Worm (Caenorhabditis elegans): Measurements from ENCODE around the gene ZC504.1.

Gene ZC504.1

ce11 chrX:10444705-10445104 lies 37.8 kb downstream of the ZC504.1 start, which contains the start of gene C39B10.4:
C39B10.4 (plus strand) TSS chrX:10445005.
- no peak for TF ChIP-seq zim-3 (tag; optimal IDR thresholded peaks at IDR 0.05)
- no peak for TF ChIP-seq madf-8 (GFP tag; conservative IDR thresholded peaks at IDR 0.05)
- no peak for TF ChIP-seq nfya-2 (GFP tag; IDR thresholded peaks at IDR 0.05)
- no peak for TF ChIP-seq madf-10 (tag; optimal IDR thresholded peaks at IDR 0.05)
- TF ChIP-seq F10E7.11 (tag; optimal IDR thresholded peaks at IDR 0.05) = no peak
- no peak for TF ChIP-seq die-1 (tag; optimal IDR thresholded peaks at IDR 0.05)
- TF ChIP-seq nhr-120 (GFP tag; IDR thresholded peaks at IDR 0.05) = no peak
- no peak for TF ChIP-seq ceh-79 (tag; optimal IDR thresholded peaks at IDR 0.05)
- no peak for TF ChIP-seq lsl-1 (GFP tag; optimal IDR thresholded peaks at IDR 0.05)
- TF ChIP-seq ceh-100 (GFP tag; IDR thresholded peaks at IDR 0.05) = no peak
- no peak for TF ChIP-seq B0019.2 (GFP tag; conservative IDR thresholded peaks at IDR 0.05)
- no peak for TF ChIP-seq ztf-25 (GFP tag; IDR thresholded peaks at IDR 0.05)
- no peak for TF ChIP-seq aptf-3 (GFP tag; IDR thresholded peaks at IDR 0.05)

ce11 chrX:10446982-10447381 lies 40.0 kb downstream of the ZC504.1 start, which contains the start of gene C39B10.5:
C39B10.5 (plus strand) TSS chrX:10447343.
- no peak for TF ChIP-seq egrh-3 (GFP tag; IDR thresholded peaks at IDR 0.05)
- TF ChIP-seq unc-62 (GFP tag; optimal IDR thresholded peaks at IDR 0.05) = no peak
- TF ChIP-seq F39B2.1 (GFP tag; IDR thresholded peaks at IDR 0.05) = no peak
- TF ChIP-seq attf-3 (GFP tag; conservative IDR thresholded peaks at IDR 0.05) = no peak
- no peak for TF ChIP-seq ztf-26 (tag; optimal IDR thresholded peaks at IDR 0.05)
- no peak for TF ChIP-seq madf-10 (tag; optimal IDR thresholded peaks at IDR 0.05)
- no peak for TF ChIP-seq nfyb-1 (GFP tag; IDR thresholded peaks at IDR 0.05)
- TF ChIP-seq dpff-1 (tag; optimal IDR thresholded peaks at IDR 0.05) = no peak
- TF ChIP-seq egl-44 (GFP tag; IDR thresholded peaks at IDR 0.05) = no peak
- TF ChIP-seq F37B4.10 (GFP tag; IDR thresholded peaks at IDR 0.05) = no peak
- no peak for TF ChIP-seq gei-17 (GFP tag; optimal IDR thresholded peaks at IDR 0.05)
- no peak for TF ChIP-seq ztf-22 (GFP tag; optimal IDR thresholded peaks at IDR 0.05)
- TF ChIP-seq zfh-2 (GFP tag; conservative IDR thresholded peaks at IDR 0.05) = no peak
- no peak for TF ChIP-seq hrde-1 (tag; optimal IDR thresholded peaks at IDR 0.05; ENCODE audit: borderline replicate concordance)
- no peak for TF ChIP-seq sea-2 (GFP tag; IDR thresholded peaks at IDR 0.05)
- TF ChIP-seq rpc-1 (optimal IDR thresholded peaks at IDR 0.05) = no peak
- TF ChIP-seq rpc-1 (tag; optimal IDR thresholded peaks at IDR 0.05) = no peak
- TF ChIP-seq let-607 (tag; optimal IDR thresholded peaks at IDR 0.05) = no peak
- TF ChIP-seq aptf-2 (GFP tag; conservative IDR thresholded peaks at IDR 0.05) = no peak
- TF ChIP-seq aptf-3 (GFP tag; IDR thresholded peaks at IDR 0.05) = no peak
- TF ChIP-seq hlh-26 (GFP tag; conservative IDR thresholded peaks at IDR 0.05) = no peak

- TF ChIP-seq sptf-2 (GFP tag; optimal IDR thresholded peaks at IDR 0.05) (no peak), mcd-1 (GFP tag; IDR thresholded peaks at IDR 0.05) (no peak), hlh-26 (GFP tag; conservative IDR thresholded peaks at IDR 0.05) (no peak), hrde-1 (tag; optimal IDR thresholded peaks at IDR 0.05; ENCODE audit: borderline replicate concordance) (no peak), pha-4 (tag; optimal IDR thresholded peaks at IDR 0.05) (no peak), dpl-1 (GFP tag; optimal IDR thresholded peaks at IDR 0.05) (no peak), F52B5.7 (tag; optimal IDR thresholded peaks at IDR 0.05) (no peak), lin-40 (tag; optimal IDR thresholded peaks at IDR 0.05) (no peak), let-607 (tag; optimal IDR thresholded peaks at IDR 0.05) (no peak), lin-54 (GFP tag; optimal IDR thresholded peaks at IDR 0.05) (no peak), ama-1 (optimal IDR thresholded peaks at IDR 0.05) (no peak), ama-1 (GFP tag; optimal IDR thresholded peaks at IDR 0.05) (no peak), nhr-27 (tag; optimal IDR thresholded peaks at IDR 0.05) (no peak), nhr-179 (tag; optimal IDR thresholded peaks at IDR 0.05) (no peak), rpc-1 (optimal IDR thresholded peaks at IDR 0.05) (no peak), rpc-1 (tag; optimal IDR thresholded peaks at IDR 0.05) (no peak), athp-1 (tag; optimal IDR thresholded peaks at IDR 0.05) (no peak)
Observed at ce11 chrX:10453960-10454359, 47.0 kb downstream of the ZC504.1 start, which contains the start of gene lgc-41. lgc-41 (plus strand) TSS chrX:10454260.

Measured in whole organism, young adult.